Worm (Caenorhabditis elegans) whole organism, young adult: ENCODE data around the gene K07E3.4.

Experiments
- B0019.2 ChIP-seq: fragments of 200-800 bp; sonication (Bioruptor generic); conservative IDR thresholded peaks from 2 replicates; pipeline ENCODE4 v1.3.6; 2022; ENCODE audit warnings: missing genetic modification reagents, missing genetic modification characterization, missing compliant biosample characterization
- B0261.1 ChIP-seq: sonication (generic microtip); optimal IDR thresholded peaks from 2 replicates; lab custom pipeline; 2016; ENCODE audit warnings: mild to moderate bottlenecking, missing genetic modification characterization, moderate library complexity, missing compliant biosample characterization
- B0336.3 ChIP-seq: fragments of 200-800 bp; sonication (Bioruptor generic); IDR thresholded peaks from 2 replicates; pipeline ENCODE4 v1.3.6; 2022; ENCODE audit warnings: missing genetic modification characterization, missing compliant biosample characterization
- D2030.7 ChIP-seq: fragments of 200-800 bp; sonication (Bioruptor generic); IDR thresholded peaks from 2 replicates; pipeline ENCODE4 v1.3.6; 2022; ENCODE audit warnings: missing genetic modification reagents, missing genetic modification characterization, missing compliant biosample characterization
- F22D6.2 ChIP-seq: sonication (generic microtip); optimal IDR thresholded peaks from 2 replicates; lab custom pipeline; 2016; ENCODE audit warnings: mild to moderate bottlenecking, missing genetic modification characterization, missing compliant biosample characterization
- F33H1.4 ChIP-seq: fragments of 200-800 bp; sonication (Bioruptor generic); IDR thresholded peaks from 2 replicates; pipeline ENCODE4 v1.3.6; 2022; ENCODE audit warnings: missing genetic modification reagents, missing genetic modification characterization, missing compliant biosample characterization
- F37B4.10 ChIP-seq: fragments of 200-800 bp; sonication (Bioruptor generic); IDR thresholded peaks from 2 replicates; pipeline ENCODE4 v1.3.6; 2022; ENCODE audit warnings: missing genetic modification characterization, missing compliant biosample characterization
- F39B2.1 ChIP-seq: fragments of 200-800 bp; sonication (Bioruptor generic); IDR thresholded peaks from 2 replicates; pipeline ENCODE4 v1.3.6; 2022; ENCODE audit warnings: missing genetic modification reagents, missing genetic modification characterization, missing compliant biosample characterization
- F52B5.7 ChIP-seq: sonication (generic microtip); optimal IDR thresholded peaks from 2 replicates; lab custom pipeline; 2016; ENCODE audit warnings: mild to moderate bottlenecking, missing genetic modification characterization, missing compliant biosample characterization
- F55B11.4 ChIP-seq: sonication (generic microtip); optimal IDR thresholded peaks from 2 replicates; lab custom pipeline; 2016; ENCODE audit warnings: missing compliant biosample characterization, missing genetic modification characterization, borderline replicate concordance; ENCODE audit not compliant: insufficient read depth
- F57C9.4 ChIP-seq: sonication (generic microtip); optimal IDR thresholded peaks from 2 replicates; lab custom pipeline; 2017; ENCODE audit warnings: mild to moderate bottlenecking, missing genetic modification characterization, missing compliant biosample characterization
- Y53F4B.3 ChIP-seq: fragments of 200-800 bp; sonication (Bioruptor generic); IDR thresholded peaks from 2 replicates; pipeline ENCODE4 v1.3.6; 2022; ENCODE audit warnings: missing genetic modification reagents, missing genetic modification characterization, missing compliant biosample characterization
- Y95B8A.8 ChIP-seq: fragments of 200-800 bp; sonication (Bioruptor generic); IDR thresholded peaks from 2 replicates; pipeline ENCODE4 v1.3.6; 2022; ENCODE audit warnings: missing genetic modification reagents, missing genetic modification characterization, missing compliant biosample characterization
- atf-7 ChIP-seq: sonication (generic microtip); optimal IDR thresholded peaks from 2 replicates; lab custom pipeline; 2017; ENCODE audit warnings: mild to moderate bottlenecking, missing genetic modification characterization, missing compliant biosample characterization
- attf-6 ChIP-seq: fragments of 200-800 bp; sonication (Bioruptor generic); IDR thresholded peaks from 2 replicates; pipeline ENCODE4 v1.3.6; 2022; ENCODE audit warnings: missing genetic modification reagents, missing genetic modification characterization, missing compliant biosample characterization
- bed-1 ChIP-seq: fragments of 200-800 bp; sonication (Bioruptor generic); IDR thresholded peaks from 2 replicates; pipeline ENCODE4 v1.3.6; 2022; ENCODE audit warnings: missing genetic modification reagents, missing genetic modification characterization, missing compliant biosample characterization
- bed-2 ChIP-seq: fragments of 200-800 bp; sonication (Bioruptor generic); IDR thresholded peaks from 2 replicates; pipeline ENCODE4 v1.3.6; 2022; ENCODE audit warnings: missing genetic modification reagents, missing genetic modification characterization, missing compliant biosample characterization
- ceh-100 ChIP-seq: fragments of 200-800 bp; sonication (Bioruptor generic); IDR thresholded peaks from 2 replicates; pipeline ENCODE4 v1.3.6; 2022; ENCODE audit warnings: missing genetic modification reagents, missing genetic modification characterization, missing compliant biosample characterization
- ceh-27 ChIP-seq: fragments of 200-800 bp; sonication (Bioruptor generic); optimal IDR thresholded peaks from 2 replicates; lab custom pipeline; 2018; ENCODE audit warnings: mild to moderate bottlenecking, missing genetic modification characterization, moderate library complexity, missing compliant biosample characterization
- chd-7 ChIP-seq: sonication (generic microtip); optimal IDR thresholded peaks from 2 replicates; lab custom pipeline; 2016; ENCODE audit warnings: mild to moderate bottlenecking, missing genetic modification characterization, moderate library complexity, missing compliant biosample characterization
- dox-1 ChIP-seq: fragments of 200-800 bp; sonication (Bioruptor generic); IDR thresholded peaks from 2 replicates; pipeline ENCODE4 v1.3.6; 2022; ENCODE audit warnings: missing genetic modification reagents, missing genetic modification characterization, missing compliant biosample characterization
- egl-44 ChIP-seq: fragments of 200-800 bp; sonication (Bioruptor generic); IDR thresholded peaks from 2 replicates; pipeline ENCODE4 v1.3.6; 2022; ENCODE audit warnings: missing genetic modification reagents, missing genetic modification characterization, missing compliant biosample characterization
- egrh-3 ChIP-seq: fragments of 200-800 bp; sonication (Bioruptor generic); IDR thresholded peaks from 2 replicates; pipeline ENCODE4 v1.3.6; 2022; ENCODE audit warnings: missing genetic modification reagents, missing genetic modification characterization, missing compliant biosample characterization
- ekl-4 ChIP-seq: fragments of 200-800 bp; sonication (Bioruptor generic); IDR thresholded peaks from 2 replicates; pipeline ENCODE4 v1.3.6; 2022; ENCODE audit warnings: missing genetic modification reagents, missing genetic modification characterization, missing compliant biosample characterization
- ets-4 ChIP-seq: fragments of 200-800 bp; sonication (Bioruptor generic); optimal IDR thresholded peaks from 2 replicates; lab custom pipeline; 2018; ENCODE audit warnings: mild to moderate bottlenecking, missing genetic modification characterization, missing compliant biosample characterization
- hmg-1.2 ChIP-seq: fragments of 200-800 bp; sonication (Bioruptor generic); IDR thresholded peaks from 2 replicates; pipeline ENCODE4 v1.3.6; 2022; ENCODE audit warnings: missing genetic modification reagents, missing genetic modification characterization, missing compliant biosample characterization
- hmg-20 ChIP-seq: fragments of 200-800 bp; sonication (Bioruptor generic); IDR thresholded peaks from 2 replicates; pipeline ENCODE4 v1.3.6; 2022; ENCODE audit warnings: missing genetic modification reagents, missing genetic modification characterization, missing compliant biosample characterization
- hsf-1 ChIP-seq: fragments of 200-800 bp; sonication (Bioruptor generic); IDR thresholded peaks from 2 replicates; pipeline ENCODE4 v1.3.6; 2022; ENCODE audit warnings: missing genetic modification reagents, missing genetic modification characterization, missing compliant biosample characterization
- let-607 ChIP-seq, 2 experiments: fragments of 200-800 bp in 1 of 2; sonication (Bioruptor generic) in 1 of 2; sonication (generic microtip) in 1 of 2; optimal IDR thresholded peaks; 2 replicates each; lab custom pipeline; 2016 to 2018; ENCODE audit warnings: mild to moderate bottlenecking in 2 of 2, missing compliant biosample characterization in 2 of 2, missing genetic modification characterization in 2 of 2, moderate library complexity in 2 of 2, missing genotype in 1 of 2
- lin-26 ChIP-seq: fragments of 200-800 bp; sonication (Bioruptor generic); IDR thresholded peaks from 2 replicates; pipeline ENCODE4 v1.3.6; 2022; ENCODE audit warnings: missing genetic modification reagents, missing genetic modification characterization, missing compliant biosample characterization
- lin-35 ChIP-seq, 3 experiments: fragments of 150-350 bp in 2 of 3; sonication (generic microtip) in 1 of 3; optimal IDR thresholded peaks; 2 replicates each; lab custom pipeline; 2014 to 2018; ENCODE audit warnings: missing biosample characterization in 3 of 3, missing genetic modification characterization in 3 of 3, missing genetic modification reagents in 3 of 3
- lin-54 ChIP-seq: fragments of 200-800 bp; sonication (Bioruptor generic); optimal IDR thresholded peaks from 2 replicates; lab custom pipeline; 2018; ENCODE audit warnings: mild to moderate bottlenecking, missing genetic modification characterization, missing compliant biosample characterization
- mcd-1 ChIP-seq: fragments of 200-800 bp; sonication (Bioruptor generic); IDR thresholded peaks from 2 replicates; pipeline ENCODE4 v1.3.6; 2022; ENCODE audit warnings: missing genetic modification reagents, missing genetic modification characterization, missing compliant biosample characterization
- mes-4 ChIP-seq: sonication (generic microtip); optimal IDR thresholded peaks from 2 replicates; lab custom pipeline; 2016; ENCODE audit warnings: missing genotype, missing genetic modification characterization, missing compliant biosample characterization
- mxl-1 ChIP-seq: sonication (generic microtip); optimal IDR thresholded peaks from 2 replicates; lab custom pipeline; 2016; ENCODE audit warnings: missing genetic modification characterization, missing compliant biosample characterization
- nfya-1 ChIP-seq: sonication (generic microtip); optimal IDR thresholded peaks from 2 replicates; lab custom pipeline; 2017; ENCODE audit warnings: antibody characterized with exemption, missing compliant biosample characterization, missing genetic modification characterization, borderline replicate concordance; ENCODE audit not compliant: insufficient read depth
- nhr-27 ChIP-seq: fragments of 200-800 bp; sonication (Bioruptor generic); optimal IDR thresholded peaks from 2 replicates; lab custom pipeline; 2018; ENCODE audit warnings: mild to moderate bottlenecking, missing genetic modification characterization, moderate library complexity, missing compliant biosample characterization
- nhr-90 ChIP-seq: sonication (generic microtip); optimal IDR thresholded peaks from 2 replicates; lab custom pipeline; 2016; ENCODE audit warnings: missing genotype, mild to moderate bottlenecking, missing genetic modification characterization, missing compliant biosample characterization
- pbrm-1 ChIP-seq: fragments of 200-800 bp; sonication (Bioruptor generic); IDR thresholded peaks from 2 replicates; pipeline ENCODE4 v1.3.6; 2022; ENCODE audit warnings: missing genetic modification reagents, missing genetic modification characterization, missing compliant biosample characterization
- rpc-1 ChIP-seq, 2 experiments: fragments of 150-350 bp in 1 of 2; sonication (generic microtip) in 1 of 2; optimal IDR thresholded peaks; 2 replicates each; lab custom pipeline; 2014 to 2018; ENCODE audit warnings: missing biosample characterization in 1 of 2, missing genetic modification characterization in 1 of 2, missing genetic modification reagents in 1 of 2, missing genotype in 1 of 2
- snpc-1.1 ChIP-seq: sonication (generic microtip); optimal IDR thresholded peaks from 2 replicates; lab custom pipeline; 2017; ENCODE audit warnings: missing genetic modification characterization, mild to moderate bottlenecking, missing compliant biosample characterization, antibody characterized with exemption, moderate library complexity, missing genotype, missing genetic modification reagents; ENCODE audit not compliant: insufficient read depth
- snpc-1.3 ChIP-seq: sonication (generic microtip); optimal IDR thresholded peaks from 2 replicates; lab custom pipeline; 2017; ENCODE audit warnings: missing genetic modification characterization, mild to moderate bottlenecking, missing compliant biosample characterization, antibody characterized with exemption, moderate library complexity, missing genotype, missing genetic modification reagents; ENCODE audit not compliant: insufficient read depth
- snpc-4 ChIP-seq, 5 experiments: fragments of 150-350 bp in 1 of 5; sonication (generic microtip) in 4 of 5; optimal IDR thresholded peaks; 2 replicates each; lab custom pipeline; 2014 to 2018; ENCODE audit warnings: missing genetic modification characterization in 5 of 5, missing biosample characterization in 3 of 5, antibody characterized with exemption in 2 of 5, mild to moderate bottlenecking in 2 of 5, missing compliant biosample characterization in 2 of 5, missing genotype in 2 of 5, moderate library complexity in 2 of 5, missing genetic modification reagents in 1 of 5
- tlf-1 ChIP-seq: fragments of 200-800 bp; sonication (Bioruptor generic); optimal IDR thresholded peaks from 2 replicates; lab custom pipeline; 2018; ENCODE audit warnings: mild to moderate bottlenecking, missing genetic modification characterization, missing compliant biosample characterization
- zim-3 ChIP-seq: sonication (generic microtip); optimal IDR thresholded peaks from 2 replicates; lab custom pipeline; 2017; ENCODE audit warnings: mild to moderate bottlenecking, missing genetic modification characterization, moderate library complexity, missing compliant biosample characterization
- ztf-3 ChIP-seq: fragments of 200-800 bp; sonication (Bioruptor generic); optimal IDR thresholded peaks from 2 replicates; lab custom pipeline; 2018; ENCODE audit warnings: mild to moderate bottlenecking, missing genetic modification characterization, missing compliant biosample characterization
- ztf-6 ChIP-seq: fragments of 200-800 bp; sonication (Bioruptor generic); IDR thresholded peaks from 2 replicates; pipeline ENCODE4 v1.3.6; 2022; ENCODE audit warnings: missing genetic modification reagents, missing genetic modification characterization, missing compliant biosample characterization

The K07E3.4 gene

ce11 chrX:8083919-8084318 lies at the start of gene K07E3.4:
TSS of gene K07E3.4 (minus strand) at chrX:8084018.
- no peak for TF ChIP-seq D2030.7 (GFP tag; lab: Robert Waterston, UW)
- no peak for TF ChIP-seq F37B4.10 (GFP tag; lab: Robert Waterston, UW)
- TF ChIP-seq F55B11.4 (tag; lab: Kevin White, UChicago), result no peak
- no peak for TF ChIP-seq F33H1.4
- no peak for TF ChIP-seq rpc-1 (optimal IDR thresholded peaks at IDR 0.05; lab: Kevin White, UChicago)
- no peak for TF ChIP-seq rpc-1 (tag; optimal IDR thresholded peaks at IDR 0.05; lab: Kevin White, UChicago)
- TF ChIP-seq F22D6.2 (tag; lab: Kevin White, UChicago), result no peak
- peak in 1 of 2 experiments; percentile 20 for TF ChIP-seq let-607 (tag; optimal IDR thresholded peaks at IDR 0.05; lab: Kevin White, UChicago)
- no peak for TF ChIP-seq snpc-1.1 (tag; lab: Kevin White, UChicago)
- TF ChIP-seq zim-3 (tag; lab: Kevin White, UChicago), result no peak
- no peak for TF ChIP-seq nhr-27 (tag; lab: Kevin White, UChicago)
- TF ChIP-seq hsf-1 (GFP tag; lab: Robert Waterston, UW), result no peak
- TF ChIP-seq attf-6, result no peak
- TF ChIP-seq bed-1 (GFP tag; lab: Robert Waterston, UW), result no peak
- TF ChIP-seq lin-54 (GFP tag; lab: Kevin White, UChicago), result no peak
- no peak for TF ChIP-seq ceh-100 (GFP tag; lab: Robert Waterston, UW)
- TF ChIP-seq hmg-20 (GFP tag; lab: Robert Waterston, UW), result no peak
- TF ChIP-seq lin-26 (GFP tag; lab: Robert Waterston, UW), result peak; percentile 68; the same call in 1 of the 2 replicates
- peak; percentile 33 for TF ChIP-seq nhr-90 (tag; lab: Kevin White, UChicago)
- TF ChIP-seq F39B2.1 (GFP tag; lab: Robert Waterston, UW), result no peak
- no peak for TF ChIP-seq bed-2 (GFP tag; lab: Robert Waterston, UW)
- TF ChIP-seq snpc-4 (GFP tag; optimal IDR thresholded peaks at IDR 0.05; lab: Kevin White, UChicago), result no peak
- TF ChIP-seq snpc-4 (tag; optimal IDR thresholded peaks at IDR 0.05; lab: Kevin White, UChicago), result no peak
- TF ChIP-seq Y95B8A.8 (GFP tag; lab: Robert Waterston, UW), result no peak
- no peak for TF ChIP-seq B0261.1 (tag; lab: Kevin White, UChicago)
- TF ChIP-seq ceh-27 (GFP tag; lab: Kevin White, UChicago), result peak; percentile 27
- no peak for TF ChIP-seq lin-35 (GFP tag; optimal IDR thresholded peaks at IDR 0.05; lab: Kevin White, UChicago)
- TF ChIP-seq F57C9.4 (tag; lab: Kevin White, UChicago), result no peak
- no peak for TF ChIP-seq ztf-6
- TF ChIP-seq B0019.2 (GFP tag; lab: Robert Waterston, UW), result no peak
- TF ChIP-seq pbrm-1 (GFP tag; lab: Robert Waterston, UW), result no peak
- peak; percentile 55; the same call in 1 of the 2 replicates for TF ChIP-seq hmg-1.2 (GFP tag; lab: Robert Waterston, UW)
- TF ChIP-seq Y53F4B.3 (GFP tag; lab: Robert Waterston, UW), result no peak
- TF ChIP-seq nfya-1 (tag; lab: Kevin White, UChicago), result no peak
- no peak for TF ChIP-seq B0336.3 (GFP tag; lab: Robert Waterston, UW)
- TF ChIP-seq egl-44 (GFP tag; lab: Robert Waterston, UW), result no peak
- TF ChIP-seq egrh-3 (GFP tag; lab: Robert Waterston, UW), result no peak
- peak; percentile 63; the same call in 1 of the 2 replicates for TF ChIP-seq dox-1 (GFP tag; lab: Robert Waterston, UW)
- TF ChIP-seq ets-4 (GFP tag; lab: Kevin White, UChicago), result peak; percentile 8
- no peak for TF ChIP-seq mcd-1
- TF ChIP-seq snpc-1.3, result no peak
- TF ChIP-seq mxl-1 (tag; lab: Kevin White, UChicago), result no peak
- TF ChIP-seq tlf-1 (GFP tag; lab: Kevin White, UChicago), result peak; percentile 19
- TF ChIP-seq atf-7 (tag; lab: Kevin White, UChicago), result peak; percentile 54
- no peak for TF ChIP-seq ekl-4
- TF ChIP-seq mes-4, result no peak
- no peak for TF ChIP-seq ztf-3 (GFP tag; lab: Kevin White, UChicago)
- peak; percentile 62 for TF ChIP-seq chd-7 (tag; lab: Kevin White, UChicago)
- no peak for TF ChIP-seq F52B5.7 (tag; lab: Kevin White, UChicago)
